Fruit fly (Drosophila melanogaster) whole organism, embryonic: Measurements from ENCODE around the gene CG12661.
A peak's percentile ranks its signal among the peaks of the same experiment; 100 is the strongest.

ENCODE experiments used
- Asciz ChIP-seq: fragments of 200-800 bp; sonication (Bioruptor generic); optimal IDR thresholded peaks from 2 replicates; lab custom pipeline; 2017; ENCODE audit warnings: missing biosample characterization, mild to moderate bottlenecking, missing genetic modification characterization, missing genetic modification reagents
- B-H2 ChIP-seq: fragments of 200-800 bp; sonication (Bioruptor generic); optimal IDR thresholded peaks from 2 replicates; lab custom pipeline; 2018; ENCODE audit warnings: missing biosample characterization, mild to moderate bottlenecking, missing genetic modification characterization
- CG10462 ChIP-seq: fragments of 200-800 bp; sonication (Bioruptor generic); optimal IDR thresholded peaks from 2 replicates; lab custom pipeline; 2016; ENCODE audit warnings: missing biosample characterization, missing genetic modification characterization
- CG12659 ChIP-seq: fragments of 200-800 bp; sonication (Bioruptor generic); optimal IDR thresholded peaks from 3 replicates; lab custom pipeline; 2017; ENCODE audit warnings: mild to moderate bottlenecking, missing biosample characterization, missing genetic modification reagents, missing genetic modification characterization
- CG14667 ChIP-seq: fragments of 200-800 bp; sonication (Bioruptor generic); IDR thresholded peaks from 2 replicates; pipeline ENCODE4 v1.3.6; 2022; ENCODE audit warnings: missing biosample characterization, missing genetic modification characterization
- CG15514 ChIP-seq: fragments of 200-800 bp; sonication (Bioruptor generic); optimal IDR thresholded peaks from 3 replicates; lab custom pipeline; 2017; ENCODE audit warnings: missing biosample characterization, missing genetic modification characterization, mild to moderate bottlenecking, moderate library complexity, missing genetic modification reagents
- CG16813 ChIP-seq: fragments of 200-800 bp; sonication (Bioruptor generic); IDR thresholded peaks from 3 replicates; pipeline ENCODE4 v1.3.6; 2022; ENCODE audit warnings: missing biosample characterization, missing genetic modification characterization; ENCODE audit not compliant: partially characterized antibody
- CG17612 ChIP-seq: fragments of 200-800 bp; sonication (Bioruptor generic); IDR thresholded peaks from 2 replicates; pipeline ENCODE4 v1.3.6; 2022; ENCODE audit warnings: missing biosample characterization, missing genetic modification characterization
- CG2889 ChIP-seq: fragments of 200-800 bp; sonication (Bioruptor generic); IDR thresholded peaks from 3 replicates; pipeline ENCODE4 v1.3.6; 2022; ENCODE audit warnings: missing biosample characterization, missing genetic modification characterization
- CG32532 ChIP-seq: fragments of 200-800 bp; sonication (Bioruptor generic); IDR thresholded peaks from 2 replicates; pipeline ENCODE4 v1.3.6; 2022; ENCODE audit warnings: missing biosample characterization, missing genetic modification characterization
- CG32767 ChIP-seq: fragments of 200-800 bp; sonication (Bioruptor generic); IDR thresholded peaks from 2 replicates; pipeline ENCODE4 v1.3.6; 2022; ENCODE audit warnings: missing biosample characterization, missing genetic modification characterization
- CG34376 ChIP-seq: fragments of 200-800 bp; sonication (Bioruptor generic); optimal IDR thresholded peaks from 2 replicates; lab custom pipeline; 2018; ENCODE audit warnings: missing biosample characterization, mild to moderate bottlenecking, missing genetic modification characterization
- CG7839 ChIP-seq: fragments of 200-800 bp; sonication (Bioruptor generic); optimal IDR thresholded peaks from 3 replicates; lab custom pipeline; 2018; ENCODE audit warnings: missing biosample characterization, mild to moderate bottlenecking, missing genetic modification characterization, moderate library complexity
- CG8281 ChIP-seq: fragments of 200-800 bp; sonication (Bioruptor generic); optimal IDR thresholded peaks from 2 replicates; lab custom pipeline; 2018; ENCODE audit warnings: missing biosample characterization, mild to moderate bottlenecking, missing genetic modification characterization, moderate library complexity
- CG8924 ChIP-seq: fragments of 200-800 bp; optimal IDR thresholded peaks from 3 replicates; lab custom pipeline; 2019; ENCODE audit warnings: missing biosample characterization, mild to moderate bottlenecking, missing genetic modification characterization, moderate library complexity
- CG9797 ChIP-seq: fragments of 200-800 bp; sonication (Bioruptor generic); optimal IDR thresholded peaks from 3 replicates; lab custom pipeline; 2018; ENCODE audit warnings: missing biosample characterization, mild to moderate bottlenecking, missing genetic modification characterization
- Dp ChIP-seq: fragments of 200-800 bp; sonication (Bioruptor generic); optimal IDR thresholded peaks from 2 replicates; lab custom pipeline; 2018; ENCODE audit warnings: missing biosample characterization, mild to moderate bottlenecking, missing genetic modification characterization, moderate library complexity
- Elba2 ChIP-seq: fragments of 200-800 bp; sonication (Bioruptor generic); optimal IDR thresholded peaks from 3 replicates; lab custom pipeline; 2016; ENCODE audit warnings: missing biosample characterization, missing genetic modification characterization
- GATAe ChIP-seq: fragments of 200-800 bp; sonication (Bioruptor generic); conservative IDR thresholded peaks from 2 replicates; pipeline ENCODE4 v1.3.6; 2022; ENCODE audit warnings: missing biosample characterization, missing genetic modification characterization
- HHEX ChIP-seq: fragments of 200-800 bp; sonication (Bioruptor generic); optimal IDR thresholded peaks from 3 replicates; lab custom pipeline; 2017; ENCODE audit warnings: missing biosample characterization, mild to moderate bottlenecking, missing genetic modification characterization, missing genetic modification reagents
- HmgZ ChIP-seq: fragments of 200-800 bp; sonication (Bioruptor generic); optimal IDR thresholded peaks from 2 replicates; lab custom pipeline; 2018; ENCODE audit warnings: missing biosample characterization, mild to moderate bottlenecking, missing genetic modification characterization
- Med ChIP-seq: fragments of 200-800 bp; sonication (Bioruptor generic); peaks from one replicate; lab custom pipeline; 2016; ENCODE audit warnings: missing biosample characterization, missing genetic modification characterization, mild to moderate bottlenecking, inconsistent platforms, moderate library complexity
- NFAT ChIP-seq: fragments of 200-800 bp; sonication (Bioruptor generic); IDR thresholded peaks from 2 replicates; pipeline ENCODE4 v1.3.6; 2022; ENCODE audit warnings: missing biosample characterization, missing genetic modification characterization
- NK7.1 ChIP-seq: fragments of 200-800 bp; sonication (Bioruptor generic); optimal IDR thresholded peaks from 3 replicates; lab custom pipeline; 2016; ENCODE audit warnings: missing biosample characterization, missing genetic modification characterization
- Nf-YC ChIP-seq: fragments of 200-800 bp; optimal IDR thresholded peaks from 3 replicates; lab custom pipeline; 2019; ENCODE audit warnings: missing biosample characterization, mild to moderate bottlenecking, missing genetic modification characterization, moderate library complexity
- Opbp ChIP-seq: fragments of 200-800 bp; sonication (Bioruptor generic); IDR thresholded peaks from 3 replicates; pipeline ENCODE4 v1.3.6; 2022; ENCODE audit warnings: missing biosample characterization, missing genetic modification characterization; ENCODE audit not compliant: partially characterized antibody
- PHDP ChIP-seq: fragments of 200-800 bp; sonication (Bioruptor generic); optimal IDR thresholded peaks from 3 replicates; lab custom pipeline; 2018; ENCODE audit warnings: missing biosample characterization, mild to moderate bottlenecking, missing genetic modification characterization, moderate library complexity
- Pdp1 ChIP-seq, 2 experiments: fragments of 200-800 bp; sonication (Bioruptor generic); optimal IDR thresholded peaks; 3 replicates each; lab custom pipeline; 2016; ENCODE audit warnings: missing biosample characterization in 2 of 2, missing genetic modification characterization in 2 of 2, mild to moderate bottlenecking in 1 of 2, moderate library complexity in 1 of 2
- Side ChIP-seq: fragments of 200-800 bp; sonication (Bioruptor generic); optimal IDR thresholded peaks from 2 replicates; lab custom pipeline; 2016; ENCODE audit warnings: missing biosample characterization, missing genetic modification characterization
- Tbp ChIP-seq: fragments of >200 bp; optimal IDR thresholded peaks from 2 replicates; lab custom pipeline; 2018; ENCODE audit warnings: missing biosample characterization, missing genetic modification characterization
- abd-A ChIP-seq: fragments of 200-800 bp; sonication (Bioruptor generic); optimal IDR thresholded peaks from 3 replicates; lab custom pipeline; 2019; ENCODE audit warnings: missing biosample characterization, mild to moderate bottlenecking, missing genetic modification characterization, moderate library complexity
- cg ChIP-seq: fragments of 200-800 bp; sonication (Bioruptor generic); optimal IDR thresholded peaks from 3 replicates; lab custom pipeline; 2019; ENCODE audit warnings: missing biosample characterization, mild to moderate bottlenecking, missing genetic modification characterization, moderate library complexity
- chinmo ChIP-seq: fragments of 200-800 bp; sonication (Bioruptor generic); IDR thresholded peaks from 4 replicates; pipeline ENCODE4 v1.3.6; 2022; ENCODE audit warnings: missing biosample characterization, missing genetic modification characterization; ENCODE audit not compliant: partially characterized antibody
- ci ChIP-seq: fragments of 200-800 bp; sonication (Bioruptor generic); IDR thresholded peaks from 3 replicates; pipeline ENCODE4 v1.3.6; 2022; ENCODE audit warnings: missing biosample characterization, missing genetic modification characterization
- exex ChIP-seq: fragments of 200-800 bp; sonication (Bioruptor generic); optimal IDR thresholded peaks from 4 replicates; lab custom pipeline; 2018; ENCODE audit warnings: missing biosample characterization, mild to moderate bottlenecking, missing genetic modification characterization, moderate library complexity
- hbn ChIP-seq: fragments of 200-800 bp; sonication (Bioruptor generic); IDR thresholded peaks from 2 replicates; pipeline ENCODE4 v1.3.6; 2022; ENCODE audit warnings: missing biosample characterization, missing genetic modification characterization; ENCODE audit not compliant: partially characterized antibody
- jumu ChIP-seq: fragments of 200-800 bp; sonication (Bioruptor generic); optimal IDR thresholded peaks from 3 replicates; lab custom pipeline; 2016; ENCODE audit warnings: missing biosample characterization, missing genetic modification characterization
- kni ChIP-seq: fragments of 200-800 bp; sonication (Bioruptor generic); optimal IDR thresholded peaks from 3 replicates; lab custom pipeline; 2017; ENCODE audit warnings: mild to moderate bottlenecking, missing biosample characterization, missing genetic modification reagents, missing genetic modification characterization
- lmd ChIP-seq: fragments of 200-800 bp; sonication (Bioruptor generic); IDR thresholded peaks from 2 replicates; pipeline ENCODE4 v1.3.6; 2022; ENCODE audit warnings: missing biosample characterization, missing genetic modification characterization
- mirr ChIP-seq: fragments of 200-800 bp; sonication (Bioruptor generic); optimal IDR thresholded peaks from 3 replicates; lab custom pipeline; 2018; ENCODE audit warnings: missing biosample characterization, mild to moderate bottlenecking, missing genetic modification characterization
- odd ChIP-seq: fragments of 200-800 bp; sonication (Bioruptor generic); optimal IDR thresholded peaks from 2 replicates; lab custom pipeline; 2017; ENCODE audit warnings: missing biosample characterization, mild to moderate bottlenecking, missing genetic modification characterization
- psq ChIP-seq: fragments of 200-800 bp; sonication (Bioruptor generic); optimal IDR thresholded peaks from 2 replicates; lab custom pipeline; 2017; ENCODE audit warnings: missing biosample characterization, missing genetic modification characterization
- sd ChIP-seq: fragments of 200-800 bp; sonication (Bioruptor generic); optimal IDR thresholded peaks from 3 replicates; lab custom pipeline; 2018; ENCODE audit warnings: missing biosample characterization, mild to moderate bottlenecking, missing genetic modification characterization, moderate library complexity
- sens ChIP-seq: fragments of 200-800 bp; sonication (Bioruptor generic); peaks from one replicate; lab custom pipeline; 2016; ENCODE audit warnings: missing biosample characterization, missing genetic modification characterization
- sqz ChIP-seq: fragments of 200-800 bp; sonication (Bioruptor generic); optimal IDR thresholded peaks from 3 replicates; lab custom pipeline; 2018; ENCODE audit warnings: missing biosample characterization, mild to moderate bottlenecking, missing genetic modification characterization
- ssp ChIP-seq: fragments of 200-800 bp; sonication (Bioruptor generic); IDR thresholded peaks from 2 replicates; pipeline ENCODE4 v1.3.6; 2022; ENCODE audit warnings: missing biosample characterization, missing genetic modification characterization
- sug ChIP-seq: fragments of 200-800 bp; optimal IDR thresholded peaks from 2 replicates; lab custom pipeline; 2019; ENCODE audit warnings: missing biosample characterization, mild to moderate bottlenecking, missing genetic modification characterization, moderate library complexity
- tx ChIP-seq: fragments of 200-800 bp; sonication (Bioruptor generic); optimal IDR thresholded peaks from 2 replicates; lab custom pipeline; 2016; ENCODE audit warnings: missing biosample characterization, missing genetic modification characterization

The CG12661 gene

dm6 chrX:8885177-8885576 is 38.3 kb downstream of the CG12661 start (continued):
- TF ChIP-seq Dp (no peak), psq (GFP tag; lab: Kevin White, UChicago) (no peak), NFAT (GFP tag; lab: Robert Waterston, UW) (no peak), mirr (GFP tag; lab: Kevin White, UChicago) (peak; percentile 70), cg (GFP tag; lab: Kevin White, UChicago) (peak; percentile 16), CG10462 (GFP tag; lab: Kevin White, UChicago) (no peak), PHDP (tag; lab: Kevin White, UChicago) (peak; percentile 27), CG17612 (GFP tag; lab: Robert Waterston, UW) (no peak), abd-A (tag; lab: Kevin White, UChicago) (no peak), B-H2 (GFP tag; lab: Kevin White, UChicago) (no peak), ssp (GFP tag; lab: Robert Waterston, UW) (no peak), CG34376 (GFP tag; lab: Kevin White, UChicago) (peak; percentile 9), Side (GFP tag; lab: Kevin White, UChicago) (no peak), Tbp (GFP tag; lab: Kevin White, UChicago) (no peak), CG32767 (GFP tag; lab: Robert Waterston, UW) (no peak), chinmo (GFP tag; lab: Robert Waterston, UW) (0 out of 4 replicates have a peak, but pooled peaks have one; percentile 39), CG32532 (GFP tag; lab: Robert Waterston, UW) (no peak), odd (GFP tag; lab: Kevin White, UChicago) (peak; percentile 3), jumu (GFP tag; lab: Kevin White, UChicago) (no peak), Med (GFP tag; lab: Kevin White, UChicago) (peak; percentile 13), CG12659 (GFP tag; lab: Kevin White, UChicago) (no peak), sug (tag; lab: Kevin White, UChicago) (peak; percentile 46), sd (tag; lab: Kevin White, UChicago) (peak; percentile 10), hbn (GFP tag; lab: Robert Waterston, UW) (no peak), sqz (GFP tag; lab: Kevin White, UChicago) (peak; percentile 26), HHEX (GFP tag; lab: Kevin White, UChicago) (peak; percentile 16), CG8281 (tag; lab: Kevin White, UChicago) (peak; percentile 6), lmd (GFP tag; lab: Robert Waterston, UW) (no peak), kni (GFP tag; lab: Kevin White, UChicago) (peak; percentile 66), GATAe (GFP tag; lab: Robert Waterston, UW) (peak; percentile 31; the same call in 1 of the 2 replicates), sens (GFP tag; lab: Kevin White, UChicago) (peak; percentile 65), ci (GFP tag; lab: Robert Waterston, UW) (no peak), CG2889 (GFP tag; lab: Robert Waterston, UW) (no peak)

dm6 chrX:8884678-8885077 is 38.8 kb downstream of the CG12661 start:
- TF ChIP-seq CG8924 (no peak), CG14667 (GFP tag; lab: Robert Waterston, UW) (no peak), CG7839 (tag; lab: Kevin White, UChicago) (no peak), Opbp (no peak), Elba2 (GFP tag; lab: Kevin White, UChicago) (no peak), NK7.1 (no peak), exex (peak; percentile 64), Nf-YC (tag; lab: Kevin White, UChicago) (no peak), CG9797 (no peak), Asciz (GFP tag; lab: Kevin White, UChicago) (no peak), CG16813 (GFP tag; lab: Robert Waterston, UW) (no peak), tx (GFP tag; lab: Kevin White, UChicago) (no peak), Pdp1 (GFP tag; optimal IDR thresholded peaks at IDR 0.05; lab: Kevin White, UChicago) (peak in 1 of 2 experiments; percentile 27), CG15514 (GFP tag; lab: Kevin White, UChicago) (no peak), sug (tag; lab: Kevin White, UChicago) (peak; percentile 7), CG34376 (GFP tag; lab: Kevin White, UChicago) (no peak), HmgZ (tag; lab: Kevin White, UChicago) (no peak)
